Fruit fly (Drosophila melanogaster) whole organism, embryonic: ENCODE data around the gene mld.

ENCODE experiments used
- Antp ChIP-seq: fragments of 200-800 bp; sonication (Bioruptor generic); optimal IDR thresholded peaks from 3 replicates; lab custom pipeline; 2016; ENCODE audit warnings: missing biosample characterization, missing genetic modification characterization
- Bgb ChIP-seq: fragments of 200-800 bp; sonication (Bioruptor generic); IDR thresholded peaks from 2 replicates; pipeline ENCODE4 v1.3.6; 2022; ENCODE audit warnings: missing biosample characterization, missing genetic modification characterization; ENCODE audit not compliant: partially characterized antibody
- CG1024 ChIP-seq: fragments of 200-800 bp; sonication (Bioruptor generic); IDR thresholded peaks from 2 replicates; pipeline ENCODE4 v1.3.6; 2022; ENCODE audit warnings: missing biosample characterization, missing genetic modification characterization
- CG10366 ChIP-seq: fragments of 200-800 bp; sonication (Bioruptor generic); IDR thresholded peaks from 2 replicates; pipeline ENCODE4 v1.3.6; 2022; ENCODE audit warnings: missing biosample characterization, missing genetic modification characterization
- CG11247 ChIP-seq: fragments of 200-800 bp; sonication (Bioruptor generic); IDR thresholded peaks from 2 replicates; pipeline ENCODE4 v1.3.6; 2022; ENCODE audit warnings: missing biosample characterization, missing genetic modification characterization
- CG12391 ChIP-seq: fragments of 200-800 bp; sonication (Bioruptor generic); optimal IDR thresholded peaks from 3 replicates; lab custom pipeline; 2018; ENCODE audit warnings: missing biosample characterization, mild to moderate bottlenecking, missing genetic modification characterization, moderate library complexity
- CG13123 ChIP-seq: fragments of 200-800 bp; sonication (Bioruptor generic); optimal IDR thresholded peaks from 2 replicates; lab custom pipeline; 2016; ENCODE audit warnings: missing biosample characterization, missing genetic modification characterization
- CG14050 ChIP-seq: fragments of 200-800 bp; sonication (Bioruptor generic); IDR thresholded peaks from 3 replicates; pipeline ENCODE4 v1.3.6; 2022; ENCODE audit warnings: missing biosample characterization, missing genetic modification characterization
- CG17186 ChIP-seq: fragments of 200-800 bp; sonication (Bioruptor generic); optimal IDR thresholded peaks from 3 replicates; lab custom pipeline; 2017; ENCODE audit warnings: missing biosample characterization, missing genetic modification reagents, missing genetic modification characterization
- CG31365 ChIP-seq: fragments of 200-800 bp; sonication (Bioruptor generic); optimal IDR thresholded peaks from 2 replicates; lab custom pipeline; 2018; ENCODE audit warnings: missing biosample characterization, mild to moderate bottlenecking, missing genetic modification characterization
- CG31441 ChIP-seq: fragments of 200-800 bp; sonication (Bioruptor generic); IDR thresholded peaks from 2 replicates; pipeline ENCODE4 v1.3.6; 2022; ENCODE audit warnings: missing biosample characterization, missing genetic modification characterization
- CG32532 ChIP-seq: fragments of 200-800 bp; sonication (Bioruptor generic); IDR thresholded peaks from 2 replicates; pipeline ENCODE4 v1.3.6; 2022; ENCODE audit warnings: missing biosample characterization, missing genetic modification characterization
- CG3838 ChIP-seq: fragments of 200-800 bp; sonication (Bioruptor generic); optimal IDR thresholded peaks from 3 replicates; lab custom pipeline; 2016; ENCODE audit warnings: missing biosample characterization, missing genetic modification characterization
- CG4424 ChIP-seq: fragments of 200-800 bp; sonication (Bioruptor generic); optimal IDR thresholded peaks from 3 replicates; lab custom pipeline; 2016; ENCODE audit warnings: missing biosample characterization, missing genetic modification characterization
- CG4707 ChIP-seq: fragments of 200-800 bp; sonication (Bioruptor generic); optimal IDR thresholded peaks from 2 replicates; lab custom pipeline; 2018; ENCODE audit warnings: missing biosample characterization, mild to moderate bottlenecking, missing genetic modification characterization, moderate library complexity
- CG5245 ChIP-seq: fragments of 200-800 bp; sonication (Bioruptor generic); optimal IDR thresholded peaks from 3 replicates; lab custom pipeline; 2016; ENCODE audit warnings: missing biosample characterization, missing genetic modification characterization
- CG6765 ChIP-seq: fragments of 200-800 bp; sonication (Bioruptor generic); optimal IDR thresholded peaks from 3 replicates; lab custom pipeline; 2017; ENCODE audit warnings: missing biosample characterization, mild to moderate bottlenecking, missing genetic modification characterization
- CG8359 ChIP-seq: fragments of 200-800 bp; sonication (Bioruptor generic); optimal IDR thresholded peaks from 2 replicates; lab custom pipeline; 2017; ENCODE audit warnings: missing biosample characterization, mild to moderate bottlenecking, missing genetic modification characterization, borderline replicate concordance
- CG8388 ChIP-seq: fragments of 200-800 bp; sonication (Bioruptor generic); optimal IDR thresholded peaks from 2 replicates; lab custom pipeline; 2019; ENCODE audit warnings: missing biosample characterization, mild to moderate bottlenecking, missing genetic modification characterization, moderate library complexity
- CG8944 ChIP-seq: fragments of 200-800 bp; sonication (Bioruptor generic); optimal IDR thresholded peaks from 3 replicates; lab custom pipeline; 2016; ENCODE audit warnings: missing biosample characterization, missing genetic modification characterization
- CG9727 ChIP-seq: fragments of 200-800 bp; sonication (Bioruptor generic); optimal IDR thresholded peaks from 3 replicates; lab custom pipeline; 2017; ENCODE audit warnings: missing biosample characterization, mild to moderate bottlenecking, missing genetic modification characterization
- CG9797 ChIP-seq: fragments of 200-800 bp; sonication (Bioruptor generic); optimal IDR thresholded peaks from 3 replicates; lab custom pipeline; 2018; ENCODE audit warnings: missing biosample characterization, mild to moderate bottlenecking, missing genetic modification characterization
- CG9876 ChIP-seq: fragments of 200-800 bp; sonication (Bioruptor generic); optimal IDR thresholded peaks from 2 replicates; lab custom pipeline; 2016; ENCODE audit warnings: missing biosample characterization, missing genetic modification characterization
- Dbx ChIP-seq: fragments of 200-800 bp; sonication (Bioruptor generic); IDR thresholded peaks from 3 replicates; pipeline ENCODE4 v1.3.6; 2022; ENCODE audit warnings: missing biosample characterization, missing genetic modification characterization
- Deaf1 ChIP-seq: fragments of 200-800 bp; optimal IDR thresholded peaks from 3 replicates; lab custom pipeline; 2019; ENCODE audit warnings: missing biosample characterization, mild to moderate bottlenecking, missing genetic modification characterization, moderate library complexity
- Doc2 ChIP-seq: fragments of 200-800 bp; sonication (Bioruptor generic); IDR thresholded peaks from 2 replicates; pipeline ENCODE4 v1.3.6; 2022; ENCODE audit warnings: missing biosample characterization, missing genetic modification characterization
- Doc3 ChIP-seq: fragments of 200-800 bp; sonication (Bioruptor generic); IDR thresholded peaks from 3 replicates; pipeline ENCODE4 v1.3.6; 2022; ENCODE audit warnings: missing biosample characterization, missing genetic modification characterization; ENCODE audit not compliant: partially characterized antibody
- Eip74EF ChIP-seq, 2 experiments: fragments of 200-800 bp in 1 of 2; fragments of >200 bp in 1 of 2; sonication (Bioruptor generic) in 1 of 2; optimal IDR thresholded peaks; 2 replicates each; lab custom pipeline; 2017 to 2019; ENCODE audit warnings: missing biosample characterization in 2 of 2, missing genetic modification characterization in 2 of 2, mild to moderate bottlenecking in 1 of 2, moderate library complexity in 1 of 2
- Elba2 ChIP-seq: fragments of 200-800 bp; sonication (Bioruptor generic); optimal IDR thresholded peaks from 3 replicates; lab custom pipeline; 2016; ENCODE audit warnings: missing biosample characterization, missing genetic modification characterization
- HHEX ChIP-seq: fragments of 200-800 bp; sonication (Bioruptor generic); optimal IDR thresholded peaks from 3 replicates; lab custom pipeline; 2017; ENCODE audit warnings: missing biosample characterization, mild to moderate bottlenecking, missing genetic modification characterization, missing genetic modification reagents
- Hr78 ChIP-seq, 2 experiments: fragments of 200-800 bp in 1 of 2; fragments of >200 bp in 1 of 2; sonication (Bioruptor generic) in 1 of 2; optimal IDR thresholded peaks; 2 replicates each; lab custom pipeline; 2017 to 2019; ENCODE audit warnings: missing biosample characterization in 2 of 2, missing genetic modification characterization in 2 of 2, mild to moderate bottlenecking in 1 of 2, moderate library complexity in 1 of 2
- Nf-YA ChIP-seq: fragments of 200-800 bp; sonication (Bioruptor generic); IDR thresholded peaks from 2 replicates; pipeline ENCODE4 v1.3.6; 2022; ENCODE audit warnings: missing biosample characterization, missing genetic modification characterization
- Optix ChIP-seq: fragments of 200-800 bp; sonication (Bioruptor generic); IDR thresholded peaks from 3 replicates; pipeline ENCODE4 v1.3.6; 2022; ENCODE audit warnings: missing biosample characterization, missing genetic modification characterization
- Sin3A ChIP-seq: fragments of >200 bp; optimal IDR thresholded peaks from 2 replicates; lab custom pipeline; 2018
- TFAM ChIP-seq: fragments of 200-800 bp; sonication (Bioruptor generic); optimal IDR thresholded peaks from 2 replicates; lab custom pipeline; 2017; ENCODE audit warnings: missing biosample characterization, missing genetic modification characterization, inconsistent platforms
- ato ChIP-seq: fragments of 200-800 bp; sonication (Bioruptor generic); IDR thresholded peaks from 2 replicates; pipeline ENCODE4 v1.3.6; 2022; ENCODE audit warnings: missing biosample characterization, missing genetic modification characterization; ENCODE audit not compliant: partially characterized antibody
- az2 ChIP-seq: fragments of 200-800 bp; sonication (Bioruptor generic); optimal IDR thresholded peaks from 3 replicates; lab custom pipeline; 2016; ENCODE audit warnings: missing biosample characterization, missing genetic modification characterization
- bigmax ChIP-seq: fragments of 200-800 bp; sonication (Bioruptor generic); optimal IDR thresholded peaks from 2 replicates; lab custom pipeline; 2018; ENCODE audit warnings: missing biosample characterization, mild to moderate bottlenecking, missing genetic modification characterization
- gfzf ChIP-seq: fragments of 200-800 bp; sonication (Bioruptor generic); optimal IDR thresholded peaks from 2 replicates; lab custom pipeline; 2016; ENCODE audit warnings: missing biosample characterization, mild to moderate bottlenecking, missing genetic modification characterization, moderate library complexity
- hbn ChIP-seq: fragments of 200-800 bp; sonication (Bioruptor generic); IDR thresholded peaks from 2 replicates; pipeline ENCODE4 v1.3.6; 2022; ENCODE audit warnings: missing biosample characterization, missing genetic modification characterization; ENCODE audit not compliant: partially characterized antibody
- lov ChIP-seq, 2 experiments: fragments of 200-800 bp in 1 of 2; fragments of >200 bp in 1 of 2; sonication (Bioruptor generic) in 1 of 2; IDR thresholded peaks in 1 of 2; optimal IDR thresholded peaks in 1 of 2; 2 replicates in 1 of 2; 3 replicates in 1 of 2; pipeline versions ENCODE4 v1.3.6 to Lab custom; 2017 to 2022; ENCODE audit warnings: missing biosample characterization in 1 of 2, missing genetic modification characterization in 1 of 2
- pan ChIP-seq, 4 experiments: fragments of >200 bp in 3 of 4; fragments of 200-800 bp in 1 of 4; sonication (Bioruptor generic) in 1 of 4; optimal IDR thresholded peaks in 3 of 4; IDR thresholded peaks in 1 of 4; 2 replicates each; pipeline versions ENCODE4 v1.3.6 to Lab custom; 2017 to 2022; ENCODE audit warnings: missing biosample characterization in 2 of 4, missing genetic modification characterization in 2 of 4, mixed read lengths in 1 of 4
- salm ChIP-seq: fragments of 200-800 bp; sonication (Bioruptor generic); optimal IDR thresholded peaks from 2 replicates; lab custom pipeline; 2018; ENCODE audit warnings: missing biosample characterization, mild to moderate bottlenecking, missing genetic modification characterization
- slou ChIP-seq: fragments of 200-800 bp; sonication (Bioruptor generic); optimal IDR thresholded peaks from 3 replicates; lab custom pipeline; 2016; ENCODE audit warnings: missing biosample characterization, missing genetic modification characterization
- toy ChIP-seq: fragments of 200-800 bp; sonication (Bioruptor generic); IDR thresholded peaks from 2 replicates; pipeline ENCODE4 v1.3.6; 2022; ENCODE audit warnings: missing biosample characterization, missing genetic modification characterization
- trem ChIP-seq: fragments of 200-800 bp; optimal IDR thresholded peaks from 3 replicates; lab custom pipeline; 2019; ENCODE audit warnings: missing biosample characterization, mild to moderate bottlenecking, missing genetic modification characterization, moderate library complexity
- ttk ChIP-seq: fragments of 200-800 bp; sonication (Bioruptor generic); IDR thresholded peaks from 2 replicates; pipeline ENCODE4 v2.1.2; 2022; ENCODE audit warnings: missing biosample characterization, missing genetic modification characterization
- zfh1 ChIP-seq: fragments of 200-800 bp; sonication (Bioruptor generic); IDR thresholded peaks from 3 replicates; pipeline ENCODE4 v1.3.6; 2022; ENCODE audit warnings: missing biosample characterization, missing genetic modification characterization

Gene mld

dm6 chr3R:24543033-24543675, 42.3 kb upstream of the mld start (continued):
- peak in 1 of 2 experiments; percentile 93 for TF ChIP-seq Eip74EF (GFP tag; optimal IDR thresholded peaks at IDR 0.05; lab: Kevin White, UChicago)
- TF ChIP-seq CG1024 (GFP tag; lab: Robert Waterston, UW), result peak; percentile 79
- TF ChIP-seq ato (GFP tag; lab: Robert Waterston, UW), result no peak
- peak; percentile 66 for TF ChIP-seq Antp (GFP tag; lab: Kevin White, UChicago)
- TF ChIP-seq CG9876, result peak; percentile 34
- no peak for TF ChIP-seq Bgb
- peak in 1 of 2 experiments; percentile 70 for TF ChIP-seq Hr78 (GFP tag; optimal IDR thresholded peaks at IDR 0.05; lab: Kevin White, UChicago)
- TF ChIP-seq CG8944 (GFP tag; lab: Kevin White, UChicago), result peak; percentile 71
- TF ChIP-seq CG4424 (GFP tag; lab: Kevin White, UChicago), result peak; percentile 71
- no peak for TF ChIP-seq CG9797 (GFP tag; lab: Kevin White, UChicago)
- peak; percentile 66 for TF ChIP-seq Doc2
- TF ChIP-seq CG31365 (tag; lab: Kevin White, UChicago), result peak; percentile 46
- TF ChIP-seq gfzf (GFP tag; lab: Kevin White, UChicago), result no peak
- TF ChIP-seq Sin3A (lab: Kevin White, UChicago), result no peak
- TF ChIP-seq CG8388 (GFP tag; lab: Kevin White, UChicago), result peak; percentile 70
- peak; percentile 97 for TF ChIP-seq CG11247
- TF ChIP-seq zfh1 (GFP tag; lab: Robert Waterston, UW), result peak; percentile 93
- peak; percentile 44 for TF ChIP-seq CG8359 (GFP tag; lab: Kevin White, UChicago)
- no peak for TF ChIP-seq lov (optimal IDR thresholded peaks at IDR 0.05; lab: Kevin White, UChicago)
- TF ChIP-seq lov (GFP tag; IDR thresholded peaks at IDR 0.05; lab: Robert Waterston, UW), result peak; percentile 93
- peak; percentile 85 for TF ChIP-seq Nf-YA (GFP tag; lab: Robert Waterston, UW)
- peak; percentile 83 for TF ChIP-seq CG4707 (GFP tag; lab: Kevin White, UChicago)
- TF ChIP-seq Dbx (GFP tag; lab: Robert Waterston, UW), result peak; percentile 96
- TF ChIP-seq HHEX, result peak; percentile 86
- TF ChIP-seq CG14050 (GFP tag; lab: Robert Waterston, UW), result peak; percentile 92
- no peak for TF ChIP-seq bigmax
- TF ChIP-seq salm, result peak; percentile 88
- peak; percentile 94 for TF ChIP-seq CG10366
- no peak for TF ChIP-seq Elba2 (GFP tag; lab: Kevin White, UChicago)
- TF ChIP-seq Deaf1 (tag; lab: Kevin White, UChicago), result no peak
- TF ChIP-seq toy (GFP tag; lab: Robert Waterston, UW), result peak; percentile 93
- no peak for TF ChIP-seq pan (optimal IDR thresholded peaks at IDR 0.05; lab: Kevin White, UChicago)
- TF ChIP-seq pan (GFP tag; optimal IDR thresholded peaks at IDR 0.05 in 1 of 2, IDR thresholded peaks at IDR 0.05 in 1 of 2), result peak in 1 of 2 experiments; percentile 96
- TF ChIP-seq az2 (GFP tag; lab: Kevin White, UChicago), result peak; percentile 93
- TF ChIP-seq CG5245 (GFP tag; lab: Kevin White, UChicago), result peak; percentile 87
- peak; percentile 51 for TF ChIP-seq slou (GFP tag; lab: Kevin White, UChicago)
- TF ChIP-seq CG12391, result peak; percentile 93
- peak; percentile 89 for TF ChIP-seq CG13123 (GFP tag; lab: Kevin White, UChicago)
- peak; percentile 88 for TF ChIP-seq CG9727 (GFP tag; lab: Kevin White, UChicago)
- TF ChIP-seq TFAM (GFP tag; lab: Kevin White, UChicago), result no peak
- no peak for TF ChIP-seq hbn (GFP tag; lab: Robert Waterston, UW)
- no peak; the same call in 1 of the 2 replicates for TF ChIP-seq CG31441 (GFP tag; lab: Robert Waterston, UW)
- TF ChIP-seq CG3838 (GFP tag; lab: Kevin White, UChicago), result peak; percentile 81
- TF ChIP-seq CG32532 (GFP tag; lab: Robert Waterston, UW), result peak; percentile 98
- TF ChIP-seq Doc3 (GFP tag; lab: Robert Waterston, UW), result no peak
- TF ChIP-seq CG6765, result peak; percentile 75
- peak; percentile 84 for TF ChIP-seq Optix (GFP tag; lab: Robert Waterston, UW)
- peak; percentile 19 for TF ChIP-seq trem (tag; lab: Kevin White, UChicago)
- no peak for TF ChIP-seq CG17186 (GFP tag; lab: Kevin White, UChicago)
- TF ChIP-seq ttk (GFP tag; lab: Robert Waterston, UW), result peak; percentile 92
